Fruit fly (Drosophila melanogaster): ENCODE results near the gene MED1.

MED1 gene

DNA sequence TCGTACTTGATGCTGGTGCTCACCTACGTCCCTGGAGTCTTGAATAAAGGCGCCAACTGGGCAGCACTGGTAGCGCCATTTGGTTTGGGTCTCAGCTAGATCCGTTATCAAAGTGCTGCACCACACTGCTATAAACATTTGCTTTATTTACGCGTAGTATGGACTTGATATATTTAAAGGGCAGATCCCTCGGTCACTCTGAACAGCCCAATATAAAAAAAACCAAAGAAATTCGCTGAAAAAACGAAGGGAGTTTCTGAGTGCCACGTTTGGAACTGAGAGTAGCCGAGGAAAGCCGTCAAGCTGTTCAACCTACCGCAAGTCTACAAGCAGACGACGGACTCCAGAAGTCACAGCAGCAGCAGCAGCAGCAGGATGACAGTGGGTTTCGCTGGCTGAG lies 6.6 kb upstream of the MED1 start, which contains the start of gene Atox1 (continued):
- TF ChIP-seq Hr51 (GFP tag; optimal IDR thresholded peaks at IDR 0.05) = peak in 1 of 2 experiments; percentile 36
- peak; percentile 67 for TF ChIP-seq nmo (GFP tag; optimal IDR thresholded peaks at IDR 0.05)
- peak; percentile 6 for TF ChIP-seq HHEX (GFP tag; optimal IDR thresholded peaks at IDR 0.05)
- TF ChIP-seq CG43689 (GFP tag; IDR thresholded peaks at IDR 0.05) = no peak
- TF ChIP-seq Bteb2 (GFP tag; optimal IDR thresholded peaks at IDR 0.05) = peak; percentile 7
- no peak for TF ChIP-seq Blimp-1 (GFP tag; optimal IDR thresholded peaks at IDR 0.05)
- peak; percentile 8 for TF ChIP-seq kni (GFP tag; optimal IDR thresholded peaks at IDR 0.05)
- TF ChIP-seq disco-r (GFP tag; optimal IDR thresholded peaks at IDR 0.05) = no peak
- peak; percentile 1 for TF ChIP-seq CG3995 (GFP tag; optimal IDR thresholded peaks at IDR 0.05)
- TF ChIP-seq CG6254 (GFP tag; optimal IDR thresholded peaks at IDR 0.05) = no peak
- TF ChIP-seq wor (GFP tag; IDR thresholded peaks at IDR 0.05) = no peak
- TF ChIP-seq ac (GFP tag; optimal IDR thresholded peaks at IDR 0.05) = no peak
- TF ChIP-seq E2f1 (GFP tag; IDR thresholded peaks at IDR 0.05) = peak; percentile 43; the same call in 1 of the 2 replicates
- TF ChIP-seq repo (GFP tag; optimal IDR thresholded peaks at IDR 0.05) = peak; percentile 5
- peak; percentile 75 for TF ChIP-seq MESR4 (GFP tag; optimal IDR thresholded peaks at IDR 0.05)
- peak; percentile 31; the same call in 1 of the 4 replicates for TF ChIP-seq Gug (GFP tag; IDR thresholded peaks at IDR 0.05)
- TF ChIP-seq nom (GFP tag; optimal IDR thresholded peaks at IDR 0.05) = peak; percentile 53
- no peak for TF ChIP-seq CG11093 (GFP tag; IDR thresholded peaks at IDR 0.05)
- no peak for TF ChIP-seq CG32532 (GFP tag; IDR thresholded peaks at IDR 0.05)
- no peak for TF ChIP-seq CG17612 (GFP tag; IDR thresholded peaks at IDR 0.05)
- peak; percentile 99 for TF ChIP-seq Dp (GFP tag; optimal IDR thresholded peaks at IDR 0.05)
- TF ChIP-seq Myb (GFP tag; optimal IDR thresholded peaks at IDR 0.05) = peak; percentile 44
- no peak for TF ChIP-seq CG10654 (GFP tag; optimal IDR thresholded peaks at IDR 0.05)
- TF ChIP-seq CG13894 (tag; optimal IDR thresholded peaks at IDR 0.05) = peak; percentile 79
- TF ChIP-seq gfzf (GFP tag; optimal IDR thresholded peaks at IDR 0.05) = peak; percentile 99
- no peak for TF ChIP-seq CG11504 (tag; optimal IDR thresholded peaks at IDR 0.05)
- no peak for TF ChIP-seq eve (GFP tag; optimal IDR thresholded peaks at IDR 0.05)
- no peak for TF ChIP-seq Trl (optimal IDR thresholded peaks at IDR 0.05)
- TF ChIP-seq Trl (GFP tag; optimal IDR thresholded peaks at IDR 0.05) = peak; percentile 32
- peak; percentile 21 for TF ChIP-seq da (GFP tag; optimal IDR thresholded peaks at IDR 0.05)
- no peak for TF ChIP-seq CG15479 (GFP tag; optimal IDR thresholded peaks at IDR 0.05)
- no peak for TF ChIP-seq crp (GFP tag; optimal IDR thresholded peaks at IDR 0.05)
- peak; percentile 10 for TF ChIP-seq Chrac-16 (GFP tag; optimal IDR thresholded peaks at IDR 0.05)
- TF ChIP-seq ato (GFP tag; IDR thresholded peaks at IDR 0.05; ENCODE audit: partially characterized antibody) = peak; percentile 24; the same call in 1 of the 2 replicates
- TF ChIP-seq p53 (GFP tag; optimal IDR thresholded peaks at IDR 0.05) = peak; percentile 43
- peak; percentile 7 for TF ChIP-seq CG7786 (GFP tag; optimal IDR thresholded peaks at IDR 0.05)
- TF ChIP-seq NC2β (GFP tag; optimal IDR thresholded peaks at IDR 0.05) = peak; percentile 1
- TF ChIP-seq C15 (GFP tag; IDR thresholded peaks at IDR 0.05) = no peak
- no peak for TF ChIP-seq CG15269 (tag; optimal IDR thresholded peaks at IDR 0.05)
- TF ChIP-seq NFAT (GFP tag; IDR thresholded peaks at IDR 0.05) = peak; percentile 41; the same call in 1 of the 2 replicates
- TF ChIP-seq CG18619 (GFP tag; optimal IDR thresholded peaks at IDR 0.05) = peak; percentile 38
- no peak for TF ChIP-seq br (optimal IDR thresholded peaks at IDR 0.05)
- peak; percentile 59 for TF ChIP-seq sug (tag; optimal IDR thresholded peaks at IDR 0.05)
- peak; percentile 46 for TF ChIP-seq CG10147 (GFP tag; optimal IDR thresholded peaks at IDR 0.05)
- no peak for TF ChIP-seq tgo (GFP tag; IDR thresholded peaks at IDR 0.05)
- TF ChIP-seq Nf-YC (tag; optimal IDR thresholded peaks at IDR 0.05) = peak; percentile 41
- peak; percentile 80 for TF ChIP-seq Abd-B (GFP tag; optimal IDR thresholded peaks at IDR 0.05)
- TF ChIP-seq fru (optimal IDR thresholded peaks at IDR 0.05) = no peak
- peak; percentile 97 for TF ChIP-seq Lhr (GFP tag; optimal IDR thresholded peaks at IDR 0.05)
- peak; percentile 27 for TF ChIP-seq CG8290 (GFP tag; optimal IDR thresholded peaks at IDR 0.05)
- peak in 1 of 2 experiments; percentile 86 for TF ChIP-seq CG8290 (tag; optimal IDR thresholded peaks at IDR 0.05)
- no peak for TF ChIP-seq CG4730 (GFP tag; IDR thresholded peaks at IDR 0.05)
